Worm (Caenorhabditis elegans): ENCODE measurements around the gene set-4.

set-4 gene

DNA sequence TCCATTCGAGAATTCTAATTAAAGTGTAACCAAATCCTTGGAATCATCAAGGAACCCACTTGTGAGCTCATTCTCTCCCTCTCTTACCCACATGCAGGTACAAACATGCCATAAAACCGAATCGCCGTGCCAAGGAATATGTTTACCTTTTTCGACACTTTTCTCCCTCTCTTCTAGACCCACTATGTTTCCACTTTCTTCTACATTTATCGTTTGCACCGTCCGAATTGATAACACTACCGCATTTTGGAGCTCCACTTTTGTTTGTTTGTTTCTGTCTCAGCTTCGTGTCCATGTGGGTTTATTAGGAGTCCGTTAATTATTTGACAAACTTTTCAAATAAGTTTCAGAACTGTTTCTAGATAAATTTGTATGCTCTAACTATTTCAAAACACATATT, 49.2 kb downstream of the set-4 start:
- TF ChIP-seq unc-62 (GFP tag; optimal IDR thresholded peaks at IDR 0.05): no peak

DNA sequence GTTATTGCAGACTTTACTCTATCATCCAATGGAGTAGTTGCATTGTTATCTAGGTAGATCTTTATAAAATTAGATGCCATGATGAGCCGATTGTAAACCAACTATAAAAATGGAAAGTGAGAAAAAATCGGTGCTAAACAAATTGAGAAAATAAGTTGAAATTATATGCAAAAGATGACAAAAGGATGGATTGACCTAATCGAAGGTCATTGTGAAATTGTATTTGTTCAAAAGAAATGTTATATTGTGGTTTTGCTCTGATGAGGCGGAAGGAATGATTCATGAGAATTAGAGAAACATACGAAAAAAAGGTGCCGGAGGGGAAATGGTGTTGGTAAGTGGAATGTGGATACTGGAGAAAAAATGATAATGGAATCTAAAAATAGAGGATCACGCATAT, 50.1 kb downstream of the set-4 start, which contains the start of gene scly-1:
scly-1 (minus strand) TSS at position 101 of the 400 bp plus-strand sequence.
- TF ChIP-seq unc-62 (GFP tag; optimal IDR thresholded peaks at IDR 0.05): no peak

Measured in whole organism, dauer.